Worm (Caenorhabditis elegans) whole organism, L1 larva: ENCODE measurements around the gene rpb-11.
A peak's percentile ranks its signal among the peaks of the same experiment; 100 is the strongest.

Source experiments
- C04F5.9 ChIP-seq: sonication (generic microtip); optimal IDR thresholded peaks from 2 replicates; lab custom pipeline; 2016; ENCODE audit warnings: missing genetic modification characterization, missing compliant biosample characterization
- C16A3.4 ChIP-seq: fragments of 150-350 bp; optimal IDR thresholded peaks from 2 replicates; lab custom pipeline; 2014; ENCODE audit warnings: missing biosample characterization, missing genetic modification characterization
- C34B4.2 ChIP-seq: sonication (generic microtip); optimal IDR thresholded peaks from 2 replicates; lab custom pipeline; 2017; ENCODE audit warnings: mild to moderate bottlenecking, missing genetic modification characterization, missing compliant biosample characterization
- F16B12.6 ChIP-seq: fragments of 150-350 bp; optimal IDR thresholded peaks from 2 replicates; lab custom pipeline; 2014; ENCODE audit warnings: missing biosample characterization, missing genetic modification characterization
- aha-1 ChIP-seq: fragments of 150-350 bp; optimal IDR thresholded peaks from 2 replicates; lab custom pipeline; 2014; ENCODE audit warnings: missing biosample characterization, missing genetic modification characterization
- aly-2 ChIP-seq: fragments of 150-350 bp; optimal IDR thresholded peaks from 2 replicates; lab custom pipeline; 2014; ENCODE audit warnings: missing biosample characterization, missing genetic modification characterization
- ama-1 ChIP-seq: fragments of 150-350 bp; optimal IDR thresholded peaks from 2 replicates; lab custom pipeline; 2014
- blmp-1 ChIP-seq: fragments of 150-350 bp; optimal IDR thresholded peaks from 2 replicates; lab custom pipeline; 2014; ENCODE audit warnings: missing biosample characterization, missing genetic modification characterization
- ceh-82 ChIP-seq, 3 experiments: fragments of 150-350 bp in 1 of 3; sonication (generic microtip) in 2 of 3; optimal IDR thresholded peaks; 2 replicates each; lab custom pipeline; 2014 to 2017; ENCODE audit warnings: missing biosample characterization in 3 of 3, missing genetic modification characterization in 3 of 3
- ceh-88 ChIP-seq: fragments of 200-800 bp; sonication (Bioruptor generic); IDR thresholded peaks from 2 replicates; pipeline ENCODE4 v1.3.6; 2022; ENCODE audit warnings: missing genetic modification characterization, missing compliant biosample characterization
- ces-1 ChIP-seq: fragments of 150-350 bp; optimal IDR thresholded peaks from 2 replicates; lab custom pipeline; 2014; ENCODE audit warnings: missing biosample characterization, missing genetic modification reagents, missing genetic modification characterization
- dsc-1 ChIP-seq: sonication (generic microtip); optimal IDR thresholded peaks from 2 replicates; lab custom pipeline; 2016; ENCODE audit warnings: mild to moderate bottlenecking, missing genetic modification characterization, missing compliant biosample characterization
- efl-1 ChIP-seq, 4 experiments: fragments of 150-350 bp; optimal IDR thresholded peaks in 3 of 4; peaks in 1 of 4; 1 replicate in 1 of 4; 2 replicates in 3 of 4; lab custom pipeline; 2014; ENCODE audit warnings: missing biosample characterization in 2 of 4, missing genetic modification characterization in 2 of 4, missing genetic modification reagents in 2 of 4
- efl-3 ChIP-seq: fragments of 200-800 bp; sonication (Bioruptor generic); optimal IDR thresholded peaks from 2 replicates; lab custom pipeline; 2018; ENCODE audit warnings: mild to moderate bottlenecking, missing genetic modification characterization, missing compliant biosample characterization
- egl-27 ChIP-seq, 2 experiments: fragments of 150-350 bp in 1 of 2; sonication (generic microtip); optimal IDR thresholded peaks; 3 replicates each; lab custom pipeline; 2017 to 2018; ENCODE audit warnings: missing biosample characterization in 2 of 2, missing genetic modification characterization in 2 of 2, missing genetic modification reagents in 2 of 2
- elt-2 ChIP-seq: sonication (generic microtip); optimal IDR thresholded peaks from 2 replicates; lab custom pipeline; 2016; ENCODE audit warnings: missing genetic modification characterization, mild to moderate bottlenecking, inconsistent platforms, missing compliant biosample characterization, missing genetic modification reagents
- ets-5 ChIP-seq: fragments of 200-800 bp; sonication (Bioruptor generic); IDR thresholded peaks from 2 replicates; pipeline ENCODE4 v1.3.6; 2022; ENCODE audit warnings: missing genetic modification characterization, missing compliant biosample characterization
- fkh-10 ChIP-seq: sonication (generic microtip); optimal IDR thresholded peaks from 2 replicates; lab custom pipeline; 2017; ENCODE audit warnings: missing biosample characterization, missing genetic modification reagents, missing genetic modification characterization
- fkh-4 ChIP-seq: sonication (generic microtip); optimal IDR thresholded peaks from 2 replicates; lab custom pipeline; 2016; ENCODE audit warnings: missing compliant biosample characterization, missing genetic modification characterization, borderline replicate concordance
- fkh-8 ChIP-seq: sonication (generic microtip); optimal IDR thresholded peaks from 2 replicates; lab custom pipeline; 2016; ENCODE audit warnings: mild to moderate bottlenecking, missing genetic modification characterization, missing compliant biosample characterization
- grh-1 ChIP-seq: fragments of 200-800 bp; sonication (Bioruptor generic); IDR thresholded peaks from 2 replicates; pipeline ENCODE4 v1.3.6; 2022; ENCODE audit warnings: missing genetic modification reagents, missing genetic modification characterization, missing compliant biosample characterization
- hlh-4 ChIP-seq: sonication (generic microtip); optimal IDR thresholded peaks from 2 replicates; lab custom pipeline; 2016; ENCODE audit warnings: mild to moderate bottlenecking, missing genetic modification characterization, missing compliant biosample characterization
- hpl-2 ChIP-seq: fragments of 150-350 bp; optimal IDR thresholded peaks from 2 replicates; lab custom pipeline; 2014; ENCODE audit warnings: missing biosample characterization, missing genetic modification reagents, missing genetic modification characterization
- isw-1 ChIP-seq: fragments of 200-800 bp; sonication (Bioruptor generic); IDR thresholded peaks from 2 replicates; pipeline ENCODE4 v1.3.6; 2022; ENCODE audit warnings: missing genetic modification characterization, missing compliant biosample characterization
- jun-1 ChIP-seq: fragments of 150-350 bp; optimal IDR thresholded peaks from 2 replicates; lab custom pipeline; 2014; ENCODE audit warnings: missing biosample characterization, missing genetic modification reagents, missing genetic modification characterization
- lin-13 ChIP-seq: fragments of 150-350 bp; optimal IDR thresholded peaks from 2 replicates; lab custom pipeline; 2014; ENCODE audit warnings: missing biosample characterization, missing genetic modification reagents, missing genetic modification characterization
- lin-14 ChIP-seq: fragments of 200-800 bp; sonication (Bioruptor generic); optimal IDR thresholded peaks from 2 replicates; lab custom pipeline; 2018; ENCODE audit warnings: mild to moderate bottlenecking, missing genetic modification characterization, moderate library complexity, missing compliant biosample characterization
- lir-3 ChIP-seq: sonication (generic microtip); optimal IDR thresholded peaks from 2 replicates; lab custom pipeline; 2016; ENCODE audit warnings: mild to moderate bottlenecking, missing genetic modification characterization, moderate library complexity, missing compliant biosample characterization; ENCODE audit not compliant: poor library complexity
- lsy-2 ChIP-seq, 2 experiments: fragments of 150-350 bp; optimal IDR thresholded peaks; 2 replicates each; lab custom pipeline; 2014; ENCODE audit warnings: missing biosample characterization in 2 of 2, missing genetic modification characterization in 2 of 2
- mep-1 ChIP-seq: fragments of 150-350 bp; optimal IDR thresholded peaks from 2 replicates; lab custom pipeline; 2014; ENCODE audit warnings: missing biosample characterization, missing genetic modification characterization
- nhr-19 ChIP-seq: fragments of 200-800 bp; sonication (Bioruptor generic); conservative IDR thresholded peaks from 2 replicates; pipeline ENCODE4 v1.3.6; 2022; ENCODE audit warnings: missing genetic modification characterization, missing compliant biosample characterization
- nhr-20 ChIP-seq: sonication (generic microtip); optimal IDR thresholded peaks from 2 replicates; lab custom pipeline; 2016; ENCODE audit warnings: mild to moderate bottlenecking, missing genetic modification characterization, missing compliant biosample characterization
- nhr-237 ChIP-seq: fragments of 150-350 bp; optimal IDR thresholded peaks from 2 replicates; lab custom pipeline; 2014; ENCODE audit warnings: missing biosample characterization, missing genetic modification characterization
- nhr-47 ChIP-seq: sonication (generic microtip); optimal IDR thresholded peaks from 2 replicates; lab custom pipeline; 2016; ENCODE audit warnings: mild to moderate bottlenecking, missing genetic modification characterization, moderate library complexity, missing compliant biosample characterization
- nhr-71 ChIP-seq: sonication (generic microtip); optimal IDR thresholded peaks from 2 replicates; lab custom pipeline; 2016; ENCODE audit warnings: mild to moderate bottlenecking, missing genetic modification characterization, moderate library complexity, missing compliant biosample characterization
- nhr-77 ChIP-seq: fragments of 150-350 bp; optimal IDR thresholded peaks from 2 replicates; lab custom pipeline; 2014; ENCODE audit warnings: missing biosample characterization, missing genetic modification characterization
- nhr-84 ChIP-seq: sonication (generic microtip); optimal IDR thresholded peaks from 2 replicates; lab custom pipeline; 2017; ENCODE audit warnings: missing biosample characterization, missing genetic modification characterization
- nhr-85 ChIP-seq: sonication (generic microtip); peaks from one replicate; lab custom pipeline; 2016; ENCODE audit warnings: missing genetic modification characterization, inconsistent platforms, missing compliant biosample characterization
- pag-3 ChIP-seq: sonication (generic microtip); optimal IDR thresholded peaks from 2 replicates; lab custom pipeline; 2017; ENCODE audit warnings: missing genetic modification characterization, mild to moderate bottlenecking, missing compliant biosample characterization, antibody characterized with exemption, borderline replicate concordance; ENCODE audit not compliant: insufficient read depth
- pax-3 ChIP-seq: fragments of 200-800 bp; sonication (Bioruptor generic); optimal IDR thresholded peaks from 2 replicates; lab custom pipeline; 2018; ENCODE audit warnings: mild to moderate bottlenecking, missing genetic modification characterization, moderate library complexity, missing compliant biosample characterization
- pqm-1 ChIP-seq: sonication (generic microtip); optimal IDR thresholded peaks from 3 replicates; lab custom pipeline; 2017; ENCODE audit warnings: missing biosample characterization, missing genetic modification characterization
- snu-23 ChIP-seq: sonication (generic microtip); optimal IDR thresholded peaks from 2 replicates; lab custom pipeline; 2016; ENCODE audit warnings: missing genetic modification characterization, missing compliant biosample characterization
- sox-4 ChIP-seq: sonication (generic microtip); optimal IDR thresholded peaks from 2 replicates; lab custom pipeline; 2016; ENCODE audit warnings: missing genetic modification characterization, missing compliant biosample characterization
- sptf-1 ChIP-seq: fragments of 150-350 bp; optimal IDR thresholded peaks from 2 replicates; lab custom pipeline; 2014; ENCODE audit warnings: missing biosample characterization, missing genetic modification characterization
- tbx-2 ChIP-seq: sonication (generic microtip); optimal IDR thresholded peaks from 2 replicates; lab custom pipeline; 2016; ENCODE audit warnings: missing genetic modification characterization, missing compliant biosample characterization
- unc-130 ChIP-seq: fragments of 150-350 bp; optimal IDR thresholded peaks from 2 replicates; lab custom pipeline; 2017; ENCODE audit warnings: missing biosample characterization, missing genetic modification characterization, inconsistent platforms
- unc-86 ChIP-seq: sonication (generic microtip); optimal IDR thresholded peaks from 2 replicates; lab custom pipeline; 2016; ENCODE audit warnings: missing genetic modification characterization, missing compliant biosample characterization
- unc-98 ChIP-seq: fragments of 200-800 bp; sonication (Bioruptor generic); IDR thresholded peaks from 2 replicates; pipeline ENCODE4 v1.3.6; 2022; ENCODE audit warnings: missing genetic modification characterization, missing compliant biosample characterization
- zip-4 ChIP-seq: fragments of 200-800 bp; sonication (Bioruptor generic); optimal IDR thresholded peaks from 2 replicates; lab custom pipeline; 2018; ENCODE audit warnings: mild to moderate bottlenecking, missing genetic modification characterization, moderate library complexity, missing compliant biosample characterization

rpb-11 gene

ce11 chrII:14039811-14040203, 20.1 kb upstream of the rpb-11 start:
- TF ChIP-seq efl-1 (optimal IDR thresholded peaks at IDR 0.05; lab: Kevin White, UChicago) (no peak), efl-1 (GFP tag; optimal IDR thresholded peaks at IDR 0.05 in 1 of 2; lab: Kevin White, UChicago) (peak in 1 of 2 experiments; percentile 40), C34B4.2 (no peak), ets-5 (GFP tag; lab: Robert Waterston, UW) (no peak)

ce11 chrII:14040204-14040842, 19.6 kb upstream of the rpb-11 start:
- TF ChIP-seq ama-1 (lab: Kevin White, UChicago) = no peak
- peak; percentile 98 for TF ChIP-seq lin-14 (GFP tag; lab: Kevin White, UChicago)
- peak; percentile 60 for TF ChIP-seq lin-13 (GFP tag; lab: Kevin White, UChicago)
- 0 out of 2 replicates have a peak, but pooled peaks have one; percentile 89 for TF ChIP-seq ets-5 (GFP tag; lab: Robert Waterston, UW)
- peak; percentile 49 to 77 (median 67) for TF ChIP-seq ceh-82 (tag; optimal IDR thresholded peaks at IDR 0.05; lab: Kevin White, UChicago)
- peak; percentile 67 for TF ChIP-seq ceh-88
- peak; percentile 94 for TF ChIP-seq nhr-20 (tag; lab: Kevin White, UChicago)
- TF ChIP-seq C16A3.4 = peak; percentile 86
- TF ChIP-seq blmp-1 (tag; lab: Kevin White, UChicago) = peak; percentile 92
- TF ChIP-seq nhr-77 (tag; lab: Kevin White, UChicago) = peak; percentile 98
- peak; percentile 98 for TF ChIP-seq nhr-71 (tag; lab: Kevin White, UChicago)
- TF ChIP-seq aly-2 = peak; percentile 35
- peak; percentile 93 for TF ChIP-seq fkh-8
- TF ChIP-seq dsc-1 (tag; lab: Kevin White, UChicago) = peak; percentile 89
- TF ChIP-seq efl-3 (GFP tag; lab: Kevin White, UChicago) = no peak
- peak; percentile 82 to 90 for TF ChIP-seq lsy-2 (tag; optimal IDR thresholded peaks at IDR 0.05; lab: Kevin White, UChicago)
- TF ChIP-seq fkh-4 (tag; lab: Kevin White, UChicago) = no peak
- TF ChIP-seq snu-23 (GFP tag; lab: Kevin White, UChicago) = peak; percentile 94
- peak; percentile 94 for TF ChIP-seq nhr-85 (tag; lab: Kevin White, UChicago)
- TF ChIP-seq pax-3 (tag; lab: Kevin White, UChicago) = peak; percentile 85
- peak; percentile 7 for TF ChIP-seq F16B12.6 (tag; lab: Kevin White, UChicago)
- peak; percentile 36 for TF ChIP-seq elt-2 (tag; lab: Kevin White, UChicago)
- TF ChIP-seq unc-130 = peak; percentile 82
- peak; percentile 68 for TF ChIP-seq zip-4 (GFP tag; lab: Kevin White, UChicago)
- peak; percentile 88 for TF ChIP-seq nhr-19 (GFP tag; lab: Robert Waterston, UW)
- peak; percentile 87 for TF ChIP-seq jun-1 (tag; lab: Kevin White, UChicago)
- TF ChIP-seq C34B4.2 = no peak
- no peak for TF ChIP-seq sptf-1 (tag; lab: Kevin White, UChicago)
- peak; percentile 82 to 89 for TF ChIP-seq egl-27 (tag; optimal IDR thresholded peaks at IDR 0.05; lab: Kevin White, UChicago)
- TF ChIP-seq ces-1 (GFP tag; lab: Kevin White, UChicago) = no peak
- TF ChIP-seq C04F5.9 (tag; lab: Kevin White, UChicago) = peak; percentile 53
- peak; percentile 64 for TF ChIP-seq isw-1
- peak; percentile 56; the same call in 1 of the 2 replicates for TF ChIP-seq grh-1 (GFP tag; lab: Robert Waterston, UW)
- peak; percentile 63 for TF ChIP-seq mep-1
- TF ChIP-seq hlh-4 = no peak
- peak; percentile 76 for TF ChIP-seq lir-3 (tag; lab: Kevin White, UChicago)
- no peak for TF ChIP-seq aha-1 (tag; lab: Kevin White, UChicago)
- peak; percentile 93 for TF ChIP-seq unc-86 (tag; lab: Kevin White, UChicago)
- TF ChIP-seq nhr-84 (tag; lab: Kevin White, UChicago) = no peak
- TF ChIP-seq hpl-2 (GFP tag; lab: Kevin White, UChicago) = peak; percentile 38
- TF ChIP-seq pqm-1 (tag; lab: Kevin White, UChicago) = no peak
- peak; percentile 65 for TF ChIP-seq nhr-237
- TF ChIP-seq pag-3 (tag; lab: Kevin White, UChicago) = peak; percentile 57
- TF ChIP-seq unc-98 (GFP tag; lab: Robert Waterston, UW) = no peak
- peak; percentile 61 for TF ChIP-seq sox-4 (tag; lab: Kevin White, UChicago)
- peak; percentile 95 for TF ChIP-seq tbx-2 (tag; lab: Kevin White, UChicago)
- peak; percentile 95 for TF ChIP-seq fkh-10 (GFP tag; lab: Kevin White, UChicago)
- TF ChIP-seq nhr-47 = peak; percentile 94
